Fruit fly (Drosophila melanogaster): ENCODE measurements around the gene CG6149.

DNA sequence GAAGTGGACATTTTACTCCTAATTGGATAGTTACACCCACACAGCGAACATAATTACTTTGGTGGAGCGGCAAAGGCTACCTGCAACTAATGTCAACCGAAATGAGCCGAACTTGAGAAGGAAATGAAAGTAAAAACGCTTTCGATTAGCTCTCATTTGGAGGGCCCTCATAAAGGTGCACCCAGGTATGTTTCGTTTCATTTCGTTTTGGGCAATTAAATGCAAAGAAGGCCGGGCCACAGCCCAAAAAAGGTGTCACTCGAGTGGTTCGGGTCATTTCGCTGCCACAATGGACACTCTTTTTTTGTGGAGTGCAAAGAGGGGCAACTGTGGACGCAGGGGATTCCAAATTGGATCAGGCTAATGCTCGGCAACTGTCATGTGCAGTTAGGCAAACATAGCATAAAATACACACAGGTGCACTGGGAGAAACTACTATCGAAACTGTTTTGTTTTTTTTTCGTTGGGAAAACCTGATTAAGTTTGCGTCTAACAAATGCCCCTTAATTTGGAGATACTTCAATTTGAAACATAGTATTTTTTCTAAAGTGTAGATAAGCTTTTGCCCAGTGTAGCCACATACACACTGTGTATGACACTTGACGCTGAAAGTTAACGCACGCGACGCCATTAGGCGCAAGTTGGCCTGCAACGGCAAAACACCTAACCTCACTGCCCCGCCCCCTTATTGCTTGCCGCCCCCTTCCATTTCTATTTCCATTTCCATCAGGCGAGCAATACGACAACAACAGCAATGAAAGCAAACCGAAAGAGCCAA is 18.6 kb downstream of the CG6149 start:
- TF ChIP-seq ovo (GFP tag; optimal IDR thresholded peaks at IDR 0.05) (no peak), Hr96 (GFP tag; optimal IDR thresholded peaks at IDR 0.05) (no peak), kay (GFP tag; ENCODE audit: borderline replicate concordance) (no peak), CG5204 (GFP tag; optimal IDR thresholded peaks at IDR 0.05) (no peak), CG7045 (GFP tag; optimal IDR thresholded peaks at IDR 0.05) (no peak), Crg-1 (GFP tag; optimal IDR thresholded peaks at IDR 0.05) (no peak), tj (GFP tag; optimal IDR thresholded peaks at IDR 0.05) (no peak), Clk (GFP tag; optimal IDR thresholded peaks at IDR 0.05) (no peak), CG33017 (tag; optimal IDR thresholded peaks at IDR 0.05) (no peak), pad (GFP tag; optimal IDR thresholded peaks at IDR 0.05) (no peak), bab1 (GFP tag; optimal IDR thresholded peaks at IDR 0.05) (no peak), CG12768 (GFP tag; optimal IDR thresholded peaks at IDR 0.05) (no peak)
